Worm (Caenorhabditis elegans): ENCODE results near the gene C16E9.2.

The C16E9.2 gene

ce11 chrX:6935430-6935829 lies at the start of gene C16E9.2:
C16E9.2 (plus strand) TSS chrX:6935730.
- TF ChIP-seq ztf-23 (GFP tag; IDR thresholded peaks at IDR 0.05) = no peak
- no peak for TF ChIP-seq ref-1 (GFP tag; conservative IDR thresholded peaks at IDR 0.05)
- TF ChIP-seq T22C8.4 (GFP tag; IDR thresholded peaks at IDR 0.05) = no peak
- TF ChIP-seq klf-2 (GFP tag; conservative IDR thresholded peaks at IDR 0.05) = no peak
- no peak for TF ChIP-seq flt-1 (GFP tag; IDR thresholded peaks at IDR 0.05)
- no peak for TF ChIP-seq med-1 (GFP tag; optimal IDR thresholded peaks at IDR 0.05; ENCODE audit: insufficient read depth)
- TF ChIP-seq ztf-29 (GFP tag; IDR thresholded peaks at IDR 0.05) = no peak
- TF ChIP-seq cog-1 (tag; optimal IDR thresholded peaks at IDR 0.05) = no peak
- no peak for TF ChIP-seq tab-1 (GFP tag; IDR thresholded peaks at IDR 0.05)

ce11 chrX:6888208-6888607 lies 47.3 kb upstream of the C16E9.2 start:
- no peak for TF ChIP-seq flt-1 (GFP tag; IDR thresholded peaks at IDR 0.05)
- no peak for TF ChIP-seq ztf-23 (GFP tag; IDR thresholded peaks at IDR 0.05)
- no peak for TF ChIP-seq T22C8.4 (GFP tag; IDR thresholded peaks at IDR 0.05)
- TF ChIP-seq med-1 (GFP tag; optimal IDR thresholded peaks at IDR 0.05; ENCODE audit: insufficient read depth) = no peak
- no peak for TF ChIP-seq klf-2 (GFP tag; conservative IDR thresholded peaks at IDR 0.05)
- TF ChIP-seq cog-1 (tag; optimal IDR thresholded peaks at IDR 0.05) = no peak
- no peak for TF ChIP-seq ztf-29 (GFP tag; IDR thresholded peaks at IDR 0.05)
- TF ChIP-seq tab-1 (GFP tag; IDR thresholded peaks at IDR 0.05) = no peak

- TF ChIP-seq T22C8.4 (GFP tag; IDR thresholded peaks at IDR 0.05) = no peak
- TF ChIP-seq tab-1 (GFP tag; IDR thresholded peaks at IDR 0.05) = no peak
- TF ChIP-seq ref-1 (GFP tag; conservative IDR thresholded peaks at IDR 0.05) = no peak
- TF ChIP-seq ztf-23 (GFP tag; IDR thresholded peaks at IDR 0.05) = no peak
- TF ChIP-seq cog-1 (tag; optimal IDR thresholded peaks at IDR 0.05) = no peak
Observed at ce11 chrX:6889374-6889773, 46.2 kb upstream of the C16E9.2 start, which contains the start of gene unc-6. unc-6 (plus strand) TSS chrX:6889674.

ce11 chrX:6893074-6893473 lies 42.5 kb upstream of the C16E9.2 start:
- no peak for TF ChIP-seq tab-1 (GFP tag; IDR thresholded peaks at IDR 0.05)

ce11 chrX:6894104-6894503 lies 41.4 kb upstream of the C16E9.2 start:
- TF ChIP-seq klf-2 (GFP tag; conservative IDR thresholded peaks at IDR 0.05) (no peak), T22C8.4 (GFP tag; IDR thresholded peaks at IDR 0.05) (no peak), med-1 (GFP tag; optimal IDR thresholded peaks at IDR 0.05; ENCODE audit: insufficient read depth) (no peak), flt-1 (GFP tag; IDR thresholded peaks at IDR 0.05) (no peak), cog-1 (tag; optimal IDR thresholded peaks at IDR 0.05) (no peak), ztf-23 (GFP tag; IDR thresholded peaks at IDR 0.05) (no peak), tab-1 (GFP tag; IDR thresholded peaks at IDR 0.05) (no peak), ref-1 (GFP tag; conservative IDR thresholded peaks at IDR 0.05) (no peak), ztf-29 (GFP tag; IDR thresholded peaks at IDR 0.05) (no peak)

ce11 chrX:6899848-6900247 lies 35.7 kb upstream of the C16E9.2 start, which contains the start of gene F14B8.4:
F14B8.4 (minus strand) TSS chrX:6899948.
- TF ChIP-seq cog-1 (tag; optimal IDR thresholded peaks at IDR 0.05) = no peak

ce11 chrX:6901078-6901477 lies 34.5 kb upstream of the C16E9.2 start, which contains the start of gene pes-23:
pes-23 (plus strand) TSS chrX:6901378.
- TF ChIP-seq T22C8.4 (GFP tag; IDR thresholded peaks at IDR 0.05) (no peak), med-1 (GFP tag; optimal IDR thresholded peaks at IDR 0.05; ENCODE audit: insufficient read depth) (no peak), ztf-23 (GFP tag; IDR thresholded peaks at IDR 0.05) (no peak), flt-1 (GFP tag; IDR thresholded peaks at IDR 0.05) (no peak), cog-1 (tag; optimal IDR thresholded peaks at IDR 0.05) (no peak), ztf-29 (GFP tag; IDR thresholded peaks at IDR 0.05) (no peak), tab-1 (GFP tag; IDR thresholded peaks at IDR 0.05) (no peak), ref-1 (GFP tag; conservative IDR thresholded peaks at IDR 0.05) (no peak), klf-2 (GFP tag; conservative IDR thresholded peaks at IDR 0.05) (no peak)

ce11 chrX:6902958-6903357 lies 32.6 kb upstream of the C16E9.2 start:
- peak; percentile 66; the same call in 1 of the 2 replicates for TF ChIP-seq ref-1 (GFP tag; conservative IDR thresholded peaks at IDR 0.05)
- peak; percentile 85 for TF ChIP-seq klf-2 (GFP tag; conservative IDR thresholded peaks at IDR 0.05)
- peak; percentile 82 for TF ChIP-seq tab-1 (GFP tag; IDR thresholded peaks at IDR 0.05)
- peak; percentile 49 for TF ChIP-seq cog-1 (tag; optimal IDR thresholded peaks at IDR 0.05)
- TF ChIP-seq flt-1 (GFP tag; IDR thresholded peaks at IDR 0.05) = peak; percentile 90
- peak; percentile 90 for TF ChIP-seq ztf-23 (GFP tag; IDR thresholded peaks at IDR 0.05)
- peak; percentile 19 for TF ChIP-seq med-1 (GFP tag; optimal IDR thresholded peaks at IDR 0.05; ENCODE audit: insufficient read depth)
- TF ChIP-seq T22C8.4 (GFP tag; IDR thresholded peaks at IDR 0.05) = no peak; the same call in none of the 2 replicates
- no peak; the same call in 1 of the 2 replicates for TF ChIP-seq ztf-29 (GFP tag; IDR thresholded peaks at IDR 0.05)

ce11 chrX:6904064-6904771 lies 31.3 kb upstream of the C16E9.2 start, which contains the start of gene sid-5:
sid-5 (plus strand) TSS chrX:6904721.
- TF ChIP-seq T22C8.4 (GFP tag; IDR thresholded peaks at IDR 0.05) (no peak), flt-1 (GFP tag; IDR thresholded peaks at IDR 0.05) (no peak), klf-2 (GFP tag; conservative IDR thresholded peaks at IDR 0.05) (no peak), cog-1 (tag; optimal IDR thresholded peaks at IDR 0.05) (no peak), ztf-23 (GFP tag; IDR thresholded peaks at IDR 0.05) (no peak), med-1 (GFP tag; optimal IDR thresholded peaks at IDR 0.05; ENCODE audit: insufficient read depth) (no peak), ref-1 (GFP tag; conservative IDR thresholded peaks at IDR 0.05) (no peak), ztf-29 (GFP tag; IDR thresholded peaks at IDR 0.05) (no peak), tab-1 (GFP tag; IDR thresholded peaks at IDR 0.05) (no peak)

ce11 chrX:6905581-6905980 lies 29.9 kb upstream of the C16E9.2 start:
- TF ChIP-seq ztf-23 (GFP tag; IDR thresholded peaks at IDR 0.05) = no peak
- TF ChIP-seq ztf-29 (GFP tag; IDR thresholded peaks at IDR 0.05) = no peak
- TF ChIP-seq flt-1 (GFP tag; IDR thresholded peaks at IDR 0.05) = no peak
- no peak for TF ChIP-seq med-1 (GFP tag; optimal IDR thresholded peaks at IDR 0.05; ENCODE audit: insufficient read depth)
- no peak for TF ChIP-seq klf-2 (GFP tag; conservative IDR thresholded peaks at IDR 0.05)
- no peak for TF ChIP-seq tab-1 (GFP tag; IDR thresholded peaks at IDR 0.05)
- no peak for TF ChIP-seq ref-1 (GFP tag; conservative IDR thresholded peaks at IDR 0.05)
- TF ChIP-seq T22C8.4 (GFP tag; IDR thresholded peaks at IDR 0.05) = no peak
- TF ChIP-seq cog-1 (tag; optimal IDR thresholded peaks at IDR 0.05) = no peak

Data from whole organism, midembryonic.